Fruit fly (Drosophila melanogaster): ENCODE data around the gene Polr3C.

Gene Polr3C

DNA sequence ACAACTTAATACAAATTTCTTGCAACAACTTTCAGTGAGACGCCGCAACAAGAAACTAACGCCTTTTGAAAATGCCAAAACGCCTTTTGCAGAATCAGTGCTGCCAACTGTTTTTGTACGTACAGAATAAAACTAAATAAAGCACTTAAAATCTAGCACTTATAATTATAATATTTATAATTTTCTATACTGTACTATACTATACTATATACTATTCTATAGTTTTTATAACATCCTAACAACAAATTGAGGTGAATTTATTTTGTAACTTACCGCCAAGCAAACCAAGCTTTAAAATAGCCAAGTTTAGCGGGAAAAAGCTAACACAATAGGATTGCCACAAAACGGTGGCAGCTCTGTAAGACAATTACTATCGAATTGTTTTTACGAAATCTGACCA, 26.4 kb upstream of the Polr3C start, which contains the start of the genes Aos1 and Srlp (continued):
- TF ChIP-seq CG11696 (GFP tag; IDR thresholded peaks at IDR 0.05) (no peak), salm (tag; optimal IDR thresholded peaks at IDR 0.05) (no peak), toy (GFP tag; IDR thresholded peaks at IDR 0.05) (no peak), CG7987 (GFP tag; optimal IDR thresholded peaks at IDR 0.05) (no peak), unpg (GFP tag; optimal IDR thresholded peaks at IDR 0.05) (peak; percentile 58), Bgb (GFP tag; IDR thresholded peaks at IDR 0.05; ENCODE audit: partially characterized antibody) (no peak), CG3407 (GFP tag; optimal IDR thresholded peaks at IDR 0.05) (no peak), CG3838 (GFP tag; optimal IDR thresholded peaks at IDR 0.05) (no peak), CG12155 (GFP tag; optimal IDR thresholded peaks at IDR 0.05) (peak; percentile 43), ken (GFP tag; IDR thresholded peaks at IDR 0.05) (no peak), CG6765 (GFP tag; optimal IDR thresholded peaks at IDR 0.05) (no peak), CG43689 (GFP tag; IDR thresholded peaks at IDR 0.05) (no peak), exex (tag; optimal IDR thresholded peaks at IDR 0.05) (no peak), CG7372 (GFP tag; IDR thresholded peaks at IDR 0.05) (no peak), CG18599 (GFP tag; optimal IDR thresholded peaks at IDR 0.05) (no peak), psq (GFP tag; optimal IDR thresholded peaks at IDR 0.05) (no peak), Antp (GFP tag; optimal IDR thresholded peaks at IDR 0.05) (no peak), H2.0 (GFP tag; IDR thresholded peaks at IDR 0.05) (no peak), pros (GFP tag; optimal IDR thresholded peaks at IDR 0.05) (no peak), usp (GFP tag; optimal IDR thresholded peaks at IDR 0.05) (no peak), BtbVII (GFP tag; optimal IDR thresholded peaks at IDR 0.05) (no peak), Oaz (GFP tag; IDR thresholded peaks at IDR 0.05) (no peak), CG7357 (GFP tag; IDR thresholded peaks at IDR 0.05) (no peak), CG1529 (GFP tag; optimal IDR thresholded peaks at IDR 0.05) (no peak), CG10959 (GFP tag; IDR thresholded peaks at IDR 0.05) (no peak), ERR (GFP tag; optimal IDR thresholded peaks at IDR 0.05) (no peak), lab (GFP tag; optimal IDR thresholded peaks at IDR 0.05) (no peak), Hr3 (GFP tag; optimal IDR thresholded peaks at IDR 0.05) (peak; percentile 66), gcm (GFP tag; optimal IDR thresholded peaks at IDR 0.05) (no peak), vnd (GFP tag; IDR thresholded peaks at IDR 0.05; ENCODE audit: partially characterized antibody) (no peak), CG17568 (GFP tag; optimal IDR thresholded peaks at IDR 0.05) (no peak), Sox100B (GFP tag; optimal IDR thresholded peaks at IDR 0.05) (no peak), slou (GFP tag; optimal IDR thresholded peaks at IDR 0.05) (peak; percentile 17), Bdp1 (GFP tag; optimal IDR thresholded peaks at IDR 0.05) (no peak), sisA (GFP tag; IDR thresholded peaks at IDR 0.05) (no peak), Abd-B (GFP tag; optimal IDR thresholded peaks at IDR 0.05) (peak; percentile 62), CG14710 (tag; optimal IDR thresholded peaks at IDR 0.05) (peak; percentile 86), kah (GFP tag; optimal IDR thresholded peaks at IDR 0.05) (peak; percentile 27), CG31224 (GFP tag; IDR thresholded peaks at IDR 0.05) (no peak), CG16815 (GFP tag; optimal IDR thresholded peaks at IDR 0.05) (no peak), CG9437 (GFP tag; optimal IDR thresholded peaks at IDR 0.05) (peak; percentile 51), wor (GFP tag; IDR thresholded peaks at IDR 0.05) (no peak), ems (GFP tag; optimal IDR thresholded peaks at IDR 0.05) (no peak), lmd (GFP tag; IDR thresholded peaks at IDR 0.05) (peak; percentile 37; the same call in 1 of the 2 replicates), CG9817 (tag; optimal IDR thresholded peaks at IDR 0.05) (peak; percentile 69), tgo (GFP tag; IDR thresholded peaks at IDR 0.05) (no peak), CG8290 (GFP tag; optimal IDR thresholded peaks at IDR 0.05) (peak; percentile 19), CG8290 (tag; optimal IDR thresholded peaks at IDR 0.05) (no peak), CG11695 (GFP tag; IDR thresholded peaks at IDR 0.05) (no peak), gro (GFP tag; optimal IDR thresholded peaks at IDR 0.05) (no peak), CG8359 (GFP tag; optimal IDR thresholded peaks at IDR 0.05; ENCODE audit: borderline replicate concordance) (no peak), CG13287 (GFP tag; IDR thresholded peaks at IDR 0.05; ENCODE audit: partially characterized antibody) (peak; percentile 35; the same call in 1 of the 2 replicates)
